Worm (Caenorhabditis elegans) whole organism, L3 larva: Measurements from ENCODE around the gene snf-11.

Experiments
- R02D3.7 ChIP-seq: fragments of 150-350 bp; optimal IDR thresholded peaks from 2 replicates; lab custom pipeline; 2014; ENCODE audit warnings: missing biosample characterization, missing genetic modification characterization
- ZK546.5 ChIP-seq: sonication (generic microtip); optimal IDR thresholded peaks from 2 replicates; lab custom pipeline; 2017; ENCODE audit warnings: missing biosample characterization, missing genetic modification characterization
- aly-2 ChIP-seq: fragments of 150-350 bp; optimal IDR thresholded peaks from 2 replicates; lab custom pipeline; 2014; ENCODE audit warnings: missing biosample characterization, missing genetic modification characterization
- ama-1 ChIP-seq: fragments of 150-350 bp; optimal IDR thresholded peaks from 2 replicates; lab custom pipeline; 2018
- ceh-16 ChIP-seq: sonication (generic microtip); optimal IDR thresholded peaks from 2 replicates; lab custom pipeline; 2017; ENCODE audit warnings: missing biosample characterization, missing genetic modification characterization
- ceh-28 ChIP-seq: fragments of 150-350 bp; optimal IDR thresholded peaks from 2 replicates; lab custom pipeline; 2014; ENCODE audit warnings: missing biosample characterization, missing genetic modification reagents, missing genetic modification characterization
- ceh-82 ChIP-seq: fragments of 150-350 bp; optimal IDR thresholded peaks from 2 replicates; lab custom pipeline; 2014; ENCODE audit warnings: missing biosample characterization, missing genetic modification characterization
- ceh-9 ChIP-seq: sonication (generic microtip); optimal IDR thresholded peaks from 2 replicates; lab custom pipeline; 2018; ENCODE audit warnings: missing biosample characterization, missing genetic modification characterization
- daf-12 ChIP-seq: fragments of 150-350 bp; optimal IDR thresholded peaks from 2 replicates; lab custom pipeline; 2014; ENCODE audit warnings: missing biosample characterization, missing genetic modification reagents, missing genetic modification characterization
- egl-27 ChIP-seq: sonication (generic microtip); optimal IDR thresholded peaks from 4 replicates; lab custom pipeline; 2017; ENCODE audit warnings: missing biosample characterization, missing genetic modification reagents, missing genetic modification characterization
- egl-5 ChIP-seq: fragments of 150-350 bp; optimal IDR thresholded peaks from 2 replicates; lab custom pipeline; 2017; ENCODE audit warnings: missing biosample characterization, missing genetic modification reagents, missing genetic modification characterization, inconsistent platforms
- elt-1 ChIP-seq: fragments of 150-350 bp; optimal IDR thresholded peaks from 2 replicates; lab custom pipeline; 2014; ENCODE audit warnings: missing biosample characterization, missing genetic modification characterization
- elt-2 ChIP-seq: sonication (generic microtip); optimal IDR thresholded peaks from 2 replicates; lab custom pipeline; 2016; ENCODE audit warnings: missing genetic modification reagents, mild to moderate bottlenecking, missing genetic modification characterization, missing compliant biosample characterization
- elt-3 ChIP-seq, 3 experiments: fragments of 150-350 bp in 1 of 3; sonication (generic microtip) in 2 of 3; optimal IDR thresholded peaks; 2 replicates in 2 of 3; 4 replicates in 1 of 3; lab custom pipeline; 2014 to 2017; ENCODE audit warnings: missing biosample characterization in 3 of 3, missing genetic modification characterization in 3 of 3
- eor-1 ChIP-seq, 2 experiments: fragments of 150-350 bp; optimal IDR thresholded peaks; 2 replicates each; lab custom pipeline; 2014 to 2018; ENCODE audit warnings: missing biosample characterization in 2 of 2, missing genetic modification characterization in 2 of 2
- fkh-10 ChIP-seq: sonication (generic microtip); optimal IDR thresholded peaks from 2 replicates; lab custom pipeline; 2017; ENCODE audit warnings: missing biosample characterization, missing genetic modification reagents, missing genetic modification characterization
- fkh-2 ChIP-seq: fragments of 150-350 bp; optimal IDR thresholded peaks from 2 replicates; lab custom pipeline; 2014; ENCODE audit warnings: missing biosample characterization, missing genetic modification reagents, missing genetic modification characterization
- fos-1 ChIP-seq: fragments of 150-350 bp; optimal IDR thresholded peaks from 2 replicates; lab custom pipeline; 2014; ENCODE audit warnings: missing biosample characterization, missing genetic modification characterization
- hmg-11 ChIP-seq: sonication (generic microtip); optimal IDR thresholded peaks from 2 replicates; lab custom pipeline; 2016; ENCODE audit warnings: missing genetic modification characterization, missing compliant biosample characterization
- jun-1 ChIP-seq: fragments of 150-350 bp; optimal IDR thresholded peaks from 2 replicates; lab custom pipeline; 2014; ENCODE audit warnings: missing biosample characterization, missing genetic modification reagents, missing genetic modification characterization
- lin-15B ChIP-seq: fragments of 150-350 bp; optimal IDR thresholded peaks from 2 replicates; lab custom pipeline; 2014; ENCODE audit warnings: missing biosample characterization, missing genetic modification characterization
- lin-39 ChIP-seq: fragments of 150-350 bp; optimal IDR thresholded peaks from 2 replicates; lab custom pipeline; 2018; ENCODE audit warnings: missing biosample characterization, missing genetic modification reagents, missing genetic modification characterization
- lsy-12 ChIP-seq: sonication (generic microtip); optimal IDR thresholded peaks from 2 replicates; lab custom pipeline; 2016; ENCODE audit warnings: mild to moderate bottlenecking, missing genetic modification characterization, missing compliant biosample characterization
- mdl-1 ChIP-seq: fragments of 150-350 bp; optimal IDR thresholded peaks from 2 replicates; lab custom pipeline; 2014; ENCODE audit warnings: missing biosample characterization, missing genetic modification characterization
- mml-1 ChIP-seq: fragments of 150-350 bp; sonication (generic microtip); optimal IDR thresholded peaks from 3 replicates; lab custom pipeline; 2014; ENCODE audit warnings: missing biosample characterization, missing genetic modification characterization
- nfya-1 ChIP-seq: sonication (generic microtip); optimal IDR thresholded peaks from 2 replicates; lab custom pipeline; 2017; ENCODE audit warnings: missing genetic modification characterization, mild to moderate bottlenecking, missing compliant biosample characterization, antibody characterized with exemption, moderate library complexity; ENCODE audit not compliant: insufficient read depth
- nhr-11 ChIP-seq: fragments of 150-350 bp; optimal IDR thresholded peaks from 2 replicates; lab custom pipeline; 2014; ENCODE audit warnings: missing biosample characterization, missing genetic modification characterization
- nhr-12 ChIP-seq: fragments of 150-350 bp; optimal IDR thresholded peaks from 2 replicates; lab custom pipeline; 2014; ENCODE audit warnings: missing biosample characterization, missing genetic modification characterization
- nhr-23 ChIP-seq: fragments of 150-350 bp; optimal IDR thresholded peaks from 2 replicates; lab custom pipeline; 2014; ENCODE audit warnings: missing biosample characterization, missing genetic modification reagents, missing genetic modification characterization
- nhr-237 ChIP-seq: fragments of 150-350 bp; optimal IDR thresholded peaks from 2 replicates; lab custom pipeline; 2014; ENCODE audit warnings: missing biosample characterization, missing genetic modification characterization
- nhr-25 ChIP-seq: sonication (generic microtip); optimal IDR thresholded peaks from 2 replicates; lab custom pipeline; 2017; ENCODE audit warnings: missing biosample characterization, missing genetic modification characterization
- nhr-28 ChIP-seq: fragments of 150-350 bp; optimal IDR thresholded peaks from 2 replicates; lab custom pipeline; 2014; ENCODE audit warnings: missing biosample characterization, missing genetic modification characterization
- nhr-43 ChIP-seq: sonication (generic microtip); optimal IDR thresholded peaks from 2 replicates; lab custom pipeline; 2016; ENCODE audit warnings: mild to moderate bottlenecking, missing genetic modification characterization, missing compliant biosample characterization; ENCODE audit not compliant: poor library complexity, severe bottlenecking
- nhr-67 ChIP-seq: fragments of 150-350 bp; optimal IDR thresholded peaks from 2 replicates; lab custom pipeline; 2014; ENCODE audit warnings: missing biosample characterization, missing genetic modification characterization
- nhr-76 ChIP-seq: fragments of 150-350 bp; sonication (generic microtip); optimal IDR thresholded peaks from 5 replicates; lab custom pipeline; 2014; ENCODE audit warnings: missing biosample characterization, missing genetic modification characterization
- nhr-77 ChIP-seq: fragments of 150-350 bp; optimal IDR thresholded peaks from 2 replicates; lab custom pipeline; 2014; ENCODE audit warnings: missing biosample characterization, missing genetic modification characterization
- pha-4 ChIP-seq: fragments of 150-350 bp; optimal IDR thresholded peaks from 2 replicates; lab custom pipeline; 2014; ENCODE audit warnings: missing biosample characterization, missing genetic modification reagents, missing genetic modification characterization
- pqm-1 ChIP-seq: fragments of 150-350 bp; optimal IDR thresholded peaks from 2 replicates; lab custom pipeline; 2017; ENCODE audit warnings: missing biosample characterization, missing genetic modification characterization, inconsistent platforms
- sea-2 ChIP-seq: fragments of 150-350 bp; sonication (generic microtip); optimal IDR thresholded peaks from 4 replicates; lab custom pipeline; 2014; ENCODE audit warnings: missing biosample characterization, missing genetic modification reagents, missing genetic modification characterization
- skn-1 ChIP-seq: fragments of 150-350 bp; optimal IDR thresholded peaks from 2 replicates; lab custom pipeline; 2014; ENCODE audit warnings: missing biosample characterization, missing genetic modification characterization
- snpc-4 ChIP-seq: fragments of 150-350 bp; optimal IDR thresholded peaks from 2 replicates; lab custom pipeline; 2014; ENCODE audit warnings: missing biosample characterization, missing genetic modification characterization
- tbx-2 ChIP-seq: sonication (generic microtip); optimal IDR thresholded peaks from 2 replicates; lab custom pipeline; 2016; ENCODE audit warnings: mild to moderate bottlenecking, missing genetic modification characterization, missing compliant biosample characterization
- unc-39 ChIP-seq: sonication (generic microtip); optimal IDR thresholded peaks from 4 replicates; lab custom pipeline; 2017; ENCODE audit warnings: missing biosample characterization, missing genetic modification characterization
- unc-62 ChIP-seq: fragments of 150-350 bp; sonication (generic microtip); optimal IDR thresholded peaks from 4 replicates; lab custom pipeline; 2014; ENCODE audit warnings: missing biosample characterization, missing genetic modification reagents, missing genetic modification characterization
- zag-1 ChIP-seq: fragments of 150-350 bp; optimal IDR thresholded peaks from 2 replicates; lab custom pipeline; 2014; ENCODE audit warnings: missing biosample characterization, missing genetic modification characterization
- ztf-11 ChIP-seq: fragments of 150-350 bp; optimal IDR thresholded peaks from 2 replicates; lab custom pipeline; 2014; ENCODE audit warnings: missing biosample characterization, missing genetic modification characterization
- ztf-4 ChIP-seq: fragments of 150-350 bp; optimal IDR thresholded peaks from 2 replicates; lab custom pipeline; 2014; ENCODE audit warnings: missing biosample characterization, missing genetic modification characterization

Gene snf-11

ce11 chrV:11316801-11317200 lies 8.6 kb upstream of the snf-11 start, which contains the start of gene cutl-18:
cutl-18 (minus strand) TSS chrV:11316901.
- TF ChIP-seq nfya-1 (tag; lab: Kevin White, UChicago) (no peak), unc-39 (tag; lab: Kevin White, UChicago) (no peak), ztf-11 (tag; lab: Kevin White, UChicago) (no peak), snpc-4 (tag; lab: Kevin White, UChicago) (no peak), aly-2 (tag; lab: Kevin White, UChicago) (no peak), ceh-28 (tag; lab: Kevin White, UChicago) (no peak), R02D3.7 (tag; lab: Kevin White, UChicago) (no peak), fkh-2 (tag; lab: Kevin White, UChicago) (no peak), nhr-76 (tag; lab: Kevin White, UChicago) (no peak), nhr-77 (tag; lab: Kevin White, UChicago) (no peak), egl-5 (tag; lab: Kevin White, UChicago) (no peak), lin-39 (no peak), tbx-2 (tag; lab: Kevin White, UChicago) (no peak)

ce11 chrV:11314025-11314880 lies 6.0 kb upstream of the snf-11 start:
- TF ChIP-seq ceh-28 (tag; lab: Kevin White, UChicago): no peak
- peak; percentile 95 for TF ChIP-seq ceh-82
- peak; percentile 88 for TF ChIP-seq pha-4 (tag; lab: Kevin White, UChicago)
- peak; percentile 77 for TF ChIP-seq lin-39
- peak; percentile 39 for TF ChIP-seq pqm-1 (tag; lab: Kevin White, UChicago)
- TF ChIP-seq nhr-25 (tag; lab: Kevin White, UChicago): peak; percentile 81
- TF ChIP-seq ztf-11 (tag; lab: Kevin White, UChicago): peak; percentile 52
- peak; percentile 77 for TF ChIP-seq elt-2
- TF ChIP-seq nfya-1 (tag; lab: Kevin White, UChicago): peak; percentile 53
- peak; percentile 55 for TF ChIP-seq jun-1 (tag; lab: Kevin White, UChicago)
- peak; percentile 57 for TF ChIP-seq mml-1 (tag; lab: Kevin White, UChicago)
- TF ChIP-seq sea-2: no peak
- TF ChIP-seq mdl-1 (tag; lab: Kevin White, UChicago): no peak
- TF ChIP-seq nhr-11 (tag; lab: Kevin White, UChicago): no peak
- TF ChIP-seq egl-5 (tag; lab: Kevin White, UChicago): peak; percentile 67
- no peak for TF ChIP-seq nhr-77 (tag; lab: Kevin White, UChicago)
- TF ChIP-seq egl-27 (tag; lab: Kevin White, UChicago): peak; percentile 55
- no peak for TF ChIP-seq eor-1 (tag; optimal IDR thresholded peaks at IDR 0.05; lab: Kevin White, UChicago)
- no peak for TF ChIP-seq nhr-237 (tag; lab: Kevin White, UChicago)
- TF ChIP-seq lin-15B: peak; percentile 24
- TF ChIP-seq unc-39 (tag; lab: Kevin White, UChicago): no peak
- TF ChIP-seq nhr-12 (tag; lab: Kevin White, UChicago): no peak
- TF ChIP-seq snpc-4 (tag; lab: Kevin White, UChicago): peak; percentile 40
- TF ChIP-seq hmg-11 (tag; lab: Kevin White, UChicago): peak; percentile 84
- no peak for TF ChIP-seq zag-1
- peak; percentile 36 for TF ChIP-seq R02D3.7 (tag; lab: Kevin White, UChicago)
- TF ChIP-seq fos-1 (tag; lab: Kevin White, UChicago): peak; percentile 74
- no peak for TF ChIP-seq ama-1 (lab: Kevin White, UChicago)
- no peak for TF ChIP-seq ceh-9 (tag; lab: Kevin White, UChicago)
- peak; percentile 18 for TF ChIP-seq ztf-4 (tag; lab: Kevin White, UChicago)
- peak; percentile 76 for TF ChIP-seq nhr-23 (tag; lab: Kevin White, UChicago)
- no peak for TF ChIP-seq nhr-76 (tag; lab: Kevin White, UChicago)
- no peak for TF ChIP-seq nhr-67 (tag; lab: Kevin White, UChicago)
- TF ChIP-seq nhr-28: no peak
- TF ChIP-seq elt-3 (tag; optimal IDR thresholded peaks at IDR 0.05; lab: Kevin White, UChicago): peak in 1 of 3 experiments; percentile 64
- peak; percentile 41 for TF ChIP-seq elt-1 (tag; lab: Kevin White, UChicago)
- no peak for TF ChIP-seq ceh-16 (tag; lab: Kevin White, UChicago)
- no peak for TF ChIP-seq daf-12
- peak; percentile 83 for TF ChIP-seq nhr-43 (tag; lab: Kevin White, UChicago)
- no peak for TF ChIP-seq fkh-2 (tag; lab: Kevin White, UChicago)
- no peak for TF ChIP-seq ZK546.5
- TF ChIP-seq unc-62: peak; percentile 75
- TF ChIP-seq tbx-2 (tag; lab: Kevin White, UChicago): peak; percentile 74
- TF ChIP-seq fkh-10 (GFP tag; lab: Kevin White, UChicago): no peak
- TF ChIP-seq lsy-12 (tag; lab: Kevin White, UChicago): peak; percentile 80
- no peak for TF ChIP-seq aly-2 (tag; lab: Kevin White, UChicago)
- peak; percentile 60 for TF ChIP-seq skn-1 (tag; lab: Kevin White, UChicago)
- TF ChIP-seq, all 47 proteins: peak for 26
